Fruit fly (Drosophila melanogaster): Measurements from ENCODE around the gene Lk6.

The Lk6 gene

DNA sequence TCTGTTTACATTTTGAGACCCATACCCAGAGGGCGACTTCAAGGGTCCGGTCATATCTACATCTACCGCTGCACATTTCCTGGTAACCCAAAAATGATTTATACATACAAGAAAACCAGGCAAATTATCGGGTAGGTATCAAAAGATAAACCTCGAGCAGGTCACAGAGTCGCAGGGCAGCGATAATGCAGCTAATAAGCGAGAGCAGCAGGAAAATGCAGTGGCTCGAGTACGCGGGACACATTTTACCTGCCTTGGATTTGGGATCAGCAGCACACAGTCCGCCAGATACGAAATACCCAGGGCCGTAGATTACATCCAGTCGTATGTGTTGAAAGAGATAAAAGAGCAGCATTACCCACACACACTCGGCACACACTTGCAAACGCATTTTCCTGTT lies 10.9 kb upstream of the Lk6 start (continued):
- TF ChIP-seq CG15696 (tag; optimal IDR thresholded peaks at IDR 0.05) = peak; percentile 4
- TF ChIP-seq CG14860 (GFP tag; IDR thresholded peaks at IDR 0.05; ENCODE audit: partially characterized antibody) = no peak
- TF ChIP-seq CG15011 (GFP tag; optimal IDR thresholded peaks at IDR 0.05) = no peak
- TF ChIP-seq CG18599 (GFP tag; optimal IDR thresholded peaks at IDR 0.05) = no peak
- no peak for TF ChIP-seq CG3847 (GFP tag; IDR thresholded peaks at IDR 0.05)
- TF ChIP-seq CG11695 (GFP tag; IDR thresholded peaks at IDR 0.05) = no peak
- TF ChIP-seq grn (GFP tag; optimal IDR thresholded peaks at IDR 0.05) = peak; percentile 76
- no peak for TF ChIP-seq ems (GFP tag; optimal IDR thresholded peaks at IDR 0.05)
- TF ChIP-seq D19B (GFP tag; optimal IDR thresholded peaks at IDR 0.05) = no peak
- no peak for TF ChIP-seq crc (GFP tag; optimal IDR thresholded peaks at IDR 0.05)
- peak; percentile 90 for TF ChIP-seq Lpt (GFP tag; optimal IDR thresholded peaks at IDR 0.05)
- no peak for TF ChIP-seq ind (GFP tag; optimal IDR thresholded peaks at IDR 0.05)
- no peak for TF ChIP-seq MESR4 (GFP tag; optimal IDR thresholded peaks at IDR 0.05)
- TF ChIP-seq CG13123 (GFP tag; optimal IDR thresholded peaks at IDR 0.05) = no peak
- no peak for TF ChIP-seq seq (GFP tag; IDR thresholded peaks at IDR 0.05)
- TF ChIP-seq CG7745 (tag; optimal IDR thresholded peaks at IDR 0.05) = no peak
- no peak for TF ChIP-seq Fer2 (tag; optimal IDR thresholded peaks at IDR 0.05)
- TF ChIP-seq pros (GFP tag; optimal IDR thresholded peaks at IDR 0.05) = peak; percentile 33
- TF ChIP-seq Mes4 (GFP tag; optimal IDR thresholded peaks at IDR 0.05) = no peak
- TF ChIP-seq CG11398 (GFP tag; optimal IDR thresholded peaks at IDR 0.05) = no peak
- TF ChIP-seq CG30431 (GFP tag; optimal IDR thresholded peaks at IDR 0.05) = no peak
- TF ChIP-seq CrebB (tag; optimal IDR thresholded peaks at IDR 0.05) = no peak
- no peak for TF ChIP-seq Oli (tag; optimal IDR thresholded peaks at IDR 0.05)
- no peak for TF ChIP-seq CG31388 (GFP tag; optimal IDR thresholded peaks at IDR 0.05)
- no peak for TF ChIP-seq chn (GFP tag; optimal IDR thresholded peaks at IDR 0.05)
- TF ChIP-seq CG17802 (tag; optimal IDR thresholded peaks at IDR 0.05) = no peak
- TF ChIP-seq Ptx1 (GFP tag; IDR thresholded peaks at IDR 0.05) = no peak
- no peak for TF ChIP-seq BtbVII (GFP tag; optimal IDR thresholded peaks at IDR 0.05)
- no peak for TF ChIP-seq abd-A (tag; optimal IDR thresholded peaks at IDR 0.05)
- no peak for TF ChIP-seq CG1529 (GFP tag; optimal IDR thresholded peaks at IDR 0.05)
- TF ChIP-seq org-1 (GFP tag; optimal IDR thresholded peaks at IDR 0.05) = no peak
- TF ChIP-seq CG8290 (GFP tag; optimal IDR thresholded peaks at IDR 0.05) = no peak
- TF ChIP-seq CG8290 (tag; optimal IDR thresholded peaks at IDR 0.05) = no peak
- TF ChIP-seq CTCF (GFP tag; optimal IDR thresholded peaks at IDR 0.05) = no peak
- TF ChIP-seq CG14667 (GFP tag; IDR thresholded peaks at IDR 0.05) = no peak
- TF ChIP-seq CG3163 (GFP tag; optimal IDR thresholded peaks at IDR 0.05) = no peak
- no peak for TF ChIP-seq psq (GFP tag; optimal IDR thresholded peaks at IDR 0.05)
- TF ChIP-seq corto (GFP tag; optimal IDR thresholded peaks at IDR 0.05) = no peak
- no peak for TF ChIP-seq Hand (GFP tag; optimal IDR thresholded peaks at IDR 0.05)
- TF ChIP-seq da (GFP tag; optimal IDR thresholded peaks at IDR 0.05) = no peak
- TF ChIP-seq HLHmδ (GFP tag; optimal IDR thresholded peaks at IDR 0.05) = no peak
- TF ChIP-seq gce (GFP tag; IDR thresholded peaks at IDR 0.05) = no peak
- no peak for TF ChIP-seq sr (GFP tag; IDR thresholded peaks at IDR 0.05)
- no peak for TF ChIP-seq tna (GFP tag; IDR thresholded peaks at IDR 0.05; ENCODE audit: partially characterized antibody)
- no peak for TF ChIP-seq CG14965 (GFP tag; optimal IDR thresholded peaks at IDR 0.05; ENCODE audit: borderline replicate concordance)
- TF ChIP-seq CG15479 (GFP tag; optimal IDR thresholded peaks at IDR 0.05) = peak; percentile 91
- peak; percentile 53 for TF ChIP-seq zen (tag; optimal IDR thresholded peaks at IDR 0.05)
- no peak for TF ChIP-seq CG8765 (GFP tag; IDR thresholded peaks at IDR 0.05)
- TF ChIP-seq cad (GFP tag; optimal IDR thresholded peaks at IDR 0.05) = peak; percentile 43
- TF ChIP-seq CG7963 (GFP tag; IDR thresholded peaks at IDR 0.05; ENCODE audit: partially characterized antibody) = no peak
- TF ChIP-seq ase (GFP tag; IDR thresholded peaks at IDR 0.05) = no peak
- no peak for TF ChIP-seq CG7556 (GFP tag; optimal IDR thresholded peaks at IDR 0.05)
- no peak for TF ChIP-seq CG10565 (GFP tag; optimal IDR thresholded peaks at IDR 0.05)
